Worm (Caenorhabditis elegans) whole organism, L2 larva: ENCODE data around the gene F38E1.6.

Experiments
- C34F6.9 ChIP-seq: fragments of 150-350 bp; optimal IDR thresholded peaks from 2 replicates; lab custom pipeline; 2014; ENCODE audit warnings: missing biosample characterization, missing genetic modification characterization
- F13H6.1 ChIP-seq: sonication (generic microtip); optimal IDR thresholded peaks from 2 replicates; lab custom pipeline; 2016; ENCODE audit warnings: missing genetic modification characterization, missing compliant biosample characterization
- ZK546.5 ChIP-seq: sonication (generic microtip); optimal IDR thresholded peaks from 2 replicates; lab custom pipeline; 2017; ENCODE audit warnings: missing biosample characterization, missing genetic modification characterization
- alr-1 ChIP-seq: fragments of 150-350 bp; optimal IDR thresholded peaks from 2 replicates; lab custom pipeline; 2014; ENCODE audit warnings: missing biosample characterization, missing genetic modification characterization
- aly-2 ChIP-seq: fragments of 150-350 bp; optimal IDR thresholded peaks from 2 replicates; lab custom pipeline; 2014; ENCODE audit warnings: missing biosample characterization, missing genetic modification characterization
- ama-1 ChIP-seq: fragments of 150-350 bp; optimal IDR thresholded peaks from 2 replicates; lab custom pipeline; 2018; ENCODE audit warnings: inconsistent platforms
- blmp-1 ChIP-seq: sonication (generic microtip); optimal IDR thresholded peaks from 2 replicates; lab custom pipeline; 2017; ENCODE audit warnings: missing genetic modification characterization, mild to moderate bottlenecking, missing compliant biosample characterization, antibody characterized with exemption, moderate library complexity; ENCODE audit not compliant: insufficient read depth
- ceh-16 ChIP-seq: fragments of 150-350 bp; optimal IDR thresholded peaks from 2 replicates; lab custom pipeline; 2014; ENCODE audit warnings: missing biosample characterization, missing genetic modification characterization
- ceh-82 ChIP-seq: fragments of 150-350 bp; optimal IDR thresholded peaks from 2 replicates; lab custom pipeline; 2014; ENCODE audit warnings: missing biosample characterization, missing genetic modification characterization
- crh-2 ChIP-seq: sonication (generic microtip); optimal IDR thresholded peaks from 2 replicates; lab custom pipeline; 2017; ENCODE audit warnings: missing biosample characterization, missing genetic modification characterization
- dmd-4 ChIP-seq: sonication (generic microtip); optimal IDR thresholded peaks from 2 replicates; lab custom pipeline; 2017; ENCODE audit warnings: missing biosample characterization, missing genetic modification characterization
- elt-1 ChIP-seq: fragments of 150-350 bp; optimal IDR thresholded peaks from 2 replicates; lab custom pipeline; 2014; ENCODE audit warnings: missing biosample characterization, missing genetic modification characterization
- fos-1 ChIP-seq: fragments of 150-350 bp; optimal IDR thresholded peaks from 2 replicates; lab custom pipeline; 2014; ENCODE audit warnings: missing biosample characterization, missing genetic modification characterization
- gmeb-1 ChIP-seq: fragments of 150-350 bp; optimal IDR thresholded peaks from 2 replicates; lab custom pipeline; 2014; ENCODE audit warnings: missing biosample characterization, missing genetic modification characterization
- lin-11 ChIP-seq: fragments of 150-350 bp; sonication (generic microtip); optimal IDR thresholded peaks from 2 replicates; lab custom pipeline; 2014; ENCODE audit warnings: missing biosample characterization, missing genetic modification characterization, inconsistent platforms, mixed read lengths
- lin-13 ChIP-seq: fragments of 150-350 bp; optimal IDR thresholded peaks from 2 replicates; lab custom pipeline; 2014; ENCODE audit warnings: missing biosample characterization, missing genetic modification reagents, missing genetic modification characterization
- lin-39 ChIP-seq: fragments of 150-350 bp; optimal IDR thresholded peaks from 2 replicates; lab custom pipeline; 2014; ENCODE audit warnings: missing biosample characterization, missing genetic modification reagents, missing genetic modification characterization
- mbf-1 ChIP-seq: sonication (generic microtip); optimal IDR thresholded peaks from 2 replicates; lab custom pipeline; 2017; ENCODE audit warnings: missing biosample characterization, missing genetic modification characterization
- nhr-10 ChIP-seq: sonication (generic microtip); optimal IDR thresholded peaks from 2 replicates; lab custom pipeline; 2017; ENCODE audit warnings: missing biosample characterization, missing genetic modification characterization
- nhr-11 ChIP-seq: fragments of 150-350 bp; optimal IDR thresholded peaks from 2 replicates; lab custom pipeline; 2014; ENCODE audit warnings: missing biosample characterization, missing genetic modification characterization
- nhr-129 ChIP-seq: fragments of 150-350 bp; optimal IDR thresholded peaks from 2 replicates; lab custom pipeline; 2014; ENCODE audit warnings: missing biosample characterization, missing genetic modification characterization
- nhr-21 ChIP-seq: fragments of 150-350 bp; optimal IDR thresholded peaks from 2 replicates; lab custom pipeline; 2014; ENCODE audit warnings: missing biosample characterization, missing genetic modification characterization
- nhr-23 ChIP-seq: fragments of 150-350 bp; optimal IDR thresholded peaks from 2 replicates; lab custom pipeline; 2014; ENCODE audit warnings: missing biosample characterization, missing genetic modification reagents, missing genetic modification characterization
- nhr-237 ChIP-seq: fragments of 150-350 bp; optimal IDR thresholded peaks from 2 replicates; lab custom pipeline; 2014; ENCODE audit warnings: missing biosample characterization, missing genetic modification characterization
- nhr-25 ChIP-seq: fragments of 150-350 bp; sonication (generic microtip); optimal IDR thresholded peaks from 3 replicates; lab custom pipeline; 2014; ENCODE audit warnings: missing biosample characterization, missing genetic modification characterization
- nhr-6 ChIP-seq: fragments of 150-350 bp; optimal IDR thresholded peaks from 2 replicates; lab custom pipeline; 2014; ENCODE audit warnings: missing biosample characterization, missing genetic modification characterization
- nhr-77 ChIP-seq: fragments of 150-350 bp; optimal IDR thresholded peaks from 2 replicates; lab custom pipeline; 2014; ENCODE audit warnings: missing biosample characterization, missing genetic modification characterization
- peb-1 ChIP-seq: fragments of 150-350 bp; optimal IDR thresholded peaks from 2 replicates; lab custom pipeline; 2014; ENCODE audit warnings: missing biosample characterization, missing genetic modification characterization
- sem-4 ChIP-seq: fragments of 150-350 bp; optimal IDR thresholded peaks from 2 replicates; lab custom pipeline; 2014; ENCODE audit warnings: missing biosample characterization, missing genetic modification reagents, missing genetic modification characterization
- skn-1 ChIP-seq: sonication (generic microtip); optimal IDR thresholded peaks from 2 replicates; lab custom pipeline; 2017; ENCODE audit warnings: missing biosample characterization, missing genetic modification characterization
- sma-3 ChIP-seq: sonication (generic microtip); optimal IDR thresholded peaks from 2 replicates; lab custom pipeline; 2016; ENCODE audit warnings: missing genetic modification reagents, missing genetic modification characterization, missing compliant biosample characterization
- sma-9 ChIP-seq, 2 experiments: fragments of 150-350 bp in 1 of 2; sonication (generic microtip) in 1 of 2; optimal IDR thresholded peaks; 2 replicates each; lab custom pipeline; 2014 to 2016; ENCODE audit warnings: missing genetic modification characterization in 2 of 2, mild to moderate bottlenecking in 1 of 2, missing biosample characterization in 1 of 2, missing compliant biosample characterization in 1 of 2, missing genetic modification reagents in 1 of 2, moderate library complexity in 1 of 2
- snpc-4 ChIP-seq: fragments of 150-350 bp; optimal IDR thresholded peaks from 2 replicates; lab custom pipeline; 2014; ENCODE audit warnings: missing biosample characterization, missing genetic modification characterization
- unc-39 ChIP-seq: fragments of 150-350 bp; optimal IDR thresholded peaks from 2 replicates; lab custom pipeline; 2014; ENCODE audit warnings: missing biosample characterization, missing genetic modification characterization
- unc-62 ChIP-seq: fragments of 150-350 bp; optimal IDR thresholded peaks from 2 replicates; lab custom pipeline; 2014; ENCODE audit warnings: missing biosample characterization, missing genetic modification reagents, missing genetic modification characterization
- zag-1 ChIP-seq: fragments of 150-350 bp; optimal IDR thresholded peaks from 2 replicates; lab custom pipeline; 2014; ENCODE audit warnings: missing biosample characterization, missing genetic modification characterization
- ztf-1 ChIP-seq: fragments of 200-800 bp; sonication (Bioruptor generic); conservative IDR thresholded peaks from 2 replicates; pipeline ENCODE4 v1.3.6; 2022; ENCODE audit warnings: missing genetic modification characterization, missing compliant biosample characterization
- ztf-11 ChIP-seq: sonication (generic microtip); optimal IDR thresholded peaks from 2 replicates; lab custom pipeline; 2017; ENCODE audit warnings: missing biosample characterization, missing genetic modification characterization

Gene F38E1.6

ce11 chrV:8401267-8401666, 41.4 kb downstream of the F38E1.6 start:
- TF ChIP-seq blmp-1 (no peak), nhr-21 (tag; lab: Kevin White, UChicago) (peak; percentile 20)
- TF ChIP-seq, all 48 proteins: peak for 1

ce11 chrV:8402392-8402791, 42.5 kb downstream of the F38E1.6 start, which contains the start of gene F52E1.9:
Gene F52E1.9, minus strand, starts transcription at chrV:8402669.
- peak; percentile 60 for TF ChIP-seq fos-1 (tag; lab: Kevin White, UChicago)
- TF ChIP-seq nhr-21 (tag; lab: Kevin White, UChicago) = no peak
- peak; percentile 17 for TF ChIP-seq sma-9 (GFP tag; optimal IDR thresholded peaks at IDR 0.05; lab: Kevin White, UChicago)
- TF ChIP-seq sma-9 (tag; optimal IDR thresholded peaks at IDR 0.05; lab: Kevin White, UChicago) = no peak
- TF ChIP-seq ama-1 (lab: Kevin White, UChicago) = no peak

ce11 chrV:8403152-8403551, 43.3 kb downstream of the F38E1.6 start:
- TF ChIP-seq aly-2 (tag; lab: Kevin White, UChicago) = no peak
- TF ChIP-seq unc-62 = no peak
- no peak for TF ChIP-seq alr-1 (tag; lab: Kevin White, UChicago)
- TF ChIP-seq ama-1 (lab: Kevin White, UChicago) = no peak
- TF ChIP-seq fos-1 (tag; lab: Kevin White, UChicago) = no peak
- TF ChIP-seq lin-11 (tag; lab: Kevin White, UChicago) = no peak
- peak; percentile 2 for TF ChIP-seq nhr-21 (tag; lab: Kevin White, UChicago)
- no peak for TF ChIP-seq elt-1 (tag; lab: Kevin White, UChicago)
- TF ChIP-seq nhr-129 (tag; lab: Kevin White, UChicago) = no peak
- TF ChIP-seq crh-2 (tag; lab: Kevin White, UChicago) = no peak
- TF ChIP-seq ZK546.5 (tag; lab: Kevin White, UChicago) = no peak
- TF ChIP-seq F13H6.1 (tag; lab: Kevin White, UChicago) = peak; percentile 60
- no peak for TF ChIP-seq nhr-23 (tag; lab: Kevin White, UChicago)
- TF ChIP-seq snpc-4 = no peak
- no peak for TF ChIP-seq gmeb-1 (tag; lab: Kevin White, UChicago)
- no peak for TF ChIP-seq nhr-77

ce11 chrV:8403916-8404315, 44.0 kb downstream of the F38E1.6 start:
- TF ChIP-seq lin-13 (GFP tag; lab: Kevin White, UChicago) (no peak), fos-1 (tag; lab: Kevin White, UChicago) (peak; percentile 10)
- TF ChIP-seq, all 48 proteins: peak for 1

ce11 chrV:8404339-8404738, 44.4 kb downstream of the F38E1.6 start:
- TF ChIP-seq C34F6.9 (tag; lab: Kevin White, UChicago) = no peak
- no peak for TF ChIP-seq gmeb-1 (tag; lab: Kevin White, UChicago)
- TF ChIP-seq ama-1 (lab: Kevin White, UChicago) = no peak
- TF ChIP-seq sma-3 = no peak
- TF ChIP-seq nhr-6 (tag; lab: Kevin White, UChicago) = no peak
- TF ChIP-seq sma-9 (GFP tag; optimal IDR thresholded peaks at IDR 0.05; lab: Kevin White, UChicago) = peak; percentile 24
- no peak for TF ChIP-seq sma-9 (tag; optimal IDR thresholded peaks at IDR 0.05; lab: Kevin White, UChicago)
- no peak for TF ChIP-seq nhr-237 (tag; lab: Kevin White, UChicago)
- no peak for TF ChIP-seq peb-1 (tag; lab: Kevin White, UChicago)
- no peak for TF ChIP-seq nhr-129 (tag; lab: Kevin White, UChicago)
- TF ChIP-seq blmp-1 = peak; percentile 15
- no peak for TF ChIP-seq alr-1 (tag; lab: Kevin White, UChicago)
- no peak for TF ChIP-seq ztf-11 (tag; lab: Kevin White, UChicago)
- no peak for TF ChIP-seq nhr-77
- TF ChIP-seq ceh-82 (tag; lab: Kevin White, UChicago) = no peak

- TF ChIP-seq nhr-25 (tag; lab: Kevin White, UChicago) (peak; percentile 24), fos-1 (tag; lab: Kevin White, UChicago) (no peak)
These were observed 46.3 kb downstream of the F38E1.6 start for ce11 chrV:8406155-8406554.

- TF ChIP-seq sem-4 (tag; lab: Kevin White, UChicago) (no peak), crh-2 (tag; lab: Kevin White, UChicago) (no peak), unc-62 (no peak), dmd-4 (tag; lab: Kevin White, UChicago) (no peak), sma-9 (GFP tag; optimal IDR thresholded peaks at IDR 0.05; lab: Kevin White, UChicago) (peak; percentile 13), sma-9 (tag; optimal IDR thresholded peaks at IDR 0.05; lab: Kevin White, UChicago) (no peak), skn-1 (tag; lab: Kevin White, UChicago) (no peak), zag-1 (tag; lab: Kevin White, UChicago) (no peak), lin-39 (tag; lab: Kevin White, UChicago) (no peak), blmp-1 (peak; percentile 0), nhr-129 (tag; lab: Kevin White, UChicago) (peak; percentile 66), ztf-1 (GFP tag; lab: Robert Waterston, UW) (no peak), nhr-77 (no peak), nhr-11 (tag; lab: Kevin White, UChicago) (no peak), snpc-4 (no peak), nhr-10 (tag; lab: Kevin White, UChicago) (no peak), unc-39 (tag; lab: Kevin White, UChicago) (no peak), lin-11 (tag; lab: Kevin White, UChicago) (no peak), nhr-25 (tag; lab: Kevin White, UChicago) (peak; percentile 31), ceh-82 (tag; lab: Kevin White, UChicago) (no peak), nhr-6 (tag; lab: Kevin White, UChicago) (no peak), mbf-1 (tag; lab: Kevin White, UChicago) (no peak), ceh-16 (tag; lab: Kevin White, UChicago) (no peak), peb-1 (tag; lab: Kevin White, UChicago) (no peak), alr-1 (tag; lab: Kevin White, UChicago) (no peak)
These were observed 47.0 kb downstream of the F38E1.6 start for ce11 chrV:8406911-8407310.
